Worm (Caenorhabditis elegans): ENCODE data around the gene idpp-4.

The idpp-4 gene

DNA sequence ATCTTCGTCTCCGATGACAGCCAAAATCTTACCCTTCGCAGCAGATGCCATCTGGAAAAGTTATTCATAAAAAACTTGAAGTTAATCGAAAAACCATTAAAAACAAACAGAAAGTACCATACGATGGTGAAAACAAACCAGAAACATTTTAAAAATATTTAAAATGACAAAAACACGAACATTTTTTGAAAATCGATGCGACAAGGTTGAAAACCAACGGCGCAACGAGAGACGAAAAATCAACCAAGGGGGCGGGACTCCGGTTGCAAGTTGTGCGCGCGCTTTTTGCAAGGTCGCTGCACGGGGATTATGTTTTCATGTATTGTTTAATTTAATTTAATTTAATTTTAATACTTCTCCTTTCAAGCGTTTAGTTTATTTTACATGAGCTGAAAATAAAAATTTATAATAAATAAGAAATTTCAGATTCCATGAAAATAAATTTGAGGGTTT, 17.6 kb upstream of the idpp-4 start, which contains the start of gene vha-9:
Gene vha-9 (minus strand): TSS at position 51 of the 453 bp plus-strand sequence.
- TF ChIP-seq ztf-16 (tag; optimal IDR thresholded peaks at IDR 0.05) = peak; percentile 7
- TF ChIP-seq ceh-45 (GFP tag; IDR thresholded peaks at IDR 0.05) = no peak
- no peak for TF ChIP-seq elt-2 (tag; optimal IDR thresholded peaks at IDR 0.05)
- TF ChIP-seq npax-4 (tag; optimal IDR thresholded peaks at IDR 0.05) = no peak
- TF ChIP-seq Y22D7AL.16 (tag; optimal IDR thresholded peaks at IDR 0.05) = no peak
- peak; percentile 51 for TF ChIP-seq ceh-31 (tag; optimal IDR thresholded peaks at IDR 0.05)
- peak; percentile 17 for TF ChIP-seq ceh-2 (tag; optimal IDR thresholded peaks at IDR 0.05)
- peak; percentile 25 for TF ChIP-seq gmeb-2 (tag; optimal IDR thresholded peaks at IDR 0.05)
- TF ChIP-seq che-1 (tag; optimal IDR thresholded peaks at IDR 0.05) = no peak
- no peak for TF ChIP-seq pat-9 (tag; optimal IDR thresholded peaks at IDR 0.05)
- TF ChIP-seq ceh-48 (tag; optimal IDR thresholded peaks at IDR 0.05) = peak; percentile 31
- TF ChIP-seq lin-11 (tag; optimal IDR thresholded peaks at IDR 0.05) = peak; percentile 22
- TF ChIP-seq pax-1 (tag; optimal IDR thresholded peaks at IDR 0.05) = peak; percentile 12
- TF ChIP-seq unc-42 (tag; optimal IDR thresholded peaks at IDR 0.05) = peak; percentile 78
- TF ChIP-seq ref-2 (tag; optimal IDR thresholded peaks at IDR 0.05) = no peak
- TF ChIP-seq sox-2 (GFP tag; IDR thresholded peaks at IDR 0.05) = no peak
- peak; percentile 51 for TF ChIP-seq nfya-1 (tag; optimal IDR thresholded peaks at IDR 0.05)
- TF ChIP-seq pha-2 (tag; optimal IDR thresholded peaks at IDR 0.05) = no peak
- TF ChIP-seq hlh-15 (tag; optimal IDR thresholded peaks at IDR 0.05) = no peak
- peak; percentile 51 for TF ChIP-seq ceh-14 (tag; optimal IDR thresholded peaks at IDR 0.05)
- peak; percentile 2 for TF ChIP-seq unc-86 (tag; optimal IDR thresholded peaks at IDR 0.05)
- TF ChIP-seq fax-1 (tag; optimal IDR thresholded peaks at IDR 0.05) = peak; percentile 5
- TF ChIP-seq sdc-2 (tag; optimal IDR thresholded peaks at IDR 0.05) = no peak

DNA sequence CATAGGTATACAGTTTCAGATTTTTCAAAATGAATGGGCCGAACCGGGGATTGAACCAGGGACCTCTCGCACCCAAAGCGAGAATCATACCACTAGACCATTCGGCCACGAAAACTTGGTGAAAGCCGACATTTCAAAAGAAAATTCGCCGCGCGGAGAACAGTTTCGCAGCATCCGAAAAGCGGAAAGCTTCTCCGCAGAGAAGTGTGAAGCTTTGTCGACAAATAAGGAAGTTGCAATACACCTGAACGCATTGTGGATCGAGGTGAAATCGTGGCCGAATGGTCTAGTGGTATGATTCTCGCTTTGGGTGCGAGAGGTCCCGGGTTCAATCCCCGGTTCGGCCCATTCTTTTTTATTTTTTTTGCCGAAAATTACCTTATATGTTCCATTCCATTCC, 16.5 kb upstream of the idpp-4 start:
- TF ChIP-seq gmeb-2 (tag; optimal IDR thresholded peaks at IDR 0.05) = peak; percentile 5
- TF ChIP-seq ceh-45 (GFP tag; IDR thresholded peaks at IDR 0.05) = 0 out of 2 replicates have a peak, but pooled peaks have one; percentile 8

DNA sequence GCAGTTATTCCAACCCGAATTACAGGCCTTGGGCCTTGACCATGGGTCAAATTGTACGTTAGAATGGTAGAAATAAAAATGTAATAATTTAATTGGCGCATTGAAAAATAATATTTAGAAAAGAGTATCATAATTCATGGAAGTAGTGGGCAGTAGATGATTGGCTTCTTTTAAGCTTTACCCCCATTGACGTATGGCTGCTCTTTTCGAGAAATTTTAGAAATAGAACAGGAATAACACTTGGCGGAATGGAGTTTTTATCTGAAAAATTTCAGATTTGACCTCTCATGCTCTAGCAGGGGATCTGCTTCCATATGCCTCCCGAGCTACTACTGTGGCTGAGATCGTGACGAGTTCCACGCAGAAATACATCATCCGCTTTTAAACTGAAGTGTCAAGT, 12.5 kb upstream of the idpp-4 start, which contains the start of gene gcy-4:
Gene gcy-4 (minus strand): TSS at position 101 of the 400 bp plus-strand sequence.
- TF ChIP-seq ceh-34 (tag; optimal IDR thresholded peaks at IDR 0.05) = no peak
- TF ChIP-seq fkh-6 (tag; optimal IDR thresholded peaks at IDR 0.05) = no peak
- no peak for TF ChIP-seq unc-3 (GFP tag; conservative IDR thresholded peaks at IDR 0.05)
- no peak for TF ChIP-seq unc-3 (tag; optimal IDR thresholded peaks at IDR 0.05)
- TF ChIP-seq hlh-13 (GFP tag; optimal IDR thresholded peaks at IDR 0.05) = no peak
- TF ChIP-seq ceh-45 (GFP tag; IDR thresholded peaks at IDR 0.05) = no peak
- no peak for TF ChIP-seq sdc-2 (tag; optimal IDR thresholded peaks at IDR 0.05)
- no peak for TF ChIP-seq elt-2 (tag; optimal IDR thresholded peaks at IDR 0.05)
- TF ChIP-seq pqm-1 (tag; optimal IDR thresholded peaks at IDR 0.05) = no peak
- no peak for TF ChIP-seq dmd-4 (tag; optimal IDR thresholded peaks at IDR 0.05; ENCODE audit: borderline replicate concordance)
- TF ChIP-seq gmeb-2 (tag; optimal IDR thresholded peaks at IDR 0.05) = no peak
- TF ChIP-seq hlh-8 (tag; optimal IDR thresholded peaks at IDR 0.05) = no peak
- no peak for TF ChIP-seq sox-2 (GFP tag; IDR thresholded peaks at IDR 0.05)
- TF ChIP-seq madf-2 (tag; optimal IDR thresholded peaks at IDR 0.05) = no peak
- TF ChIP-seq ceh-48 (tag; optimal IDR thresholded peaks at IDR 0.05) = no peak
- no peak for TF ChIP-seq syd-9 (tag; optimal IDR thresholded peaks at IDR 0.05)
- TF ChIP-seq zip-5 (tag; optimal IDR thresholded peaks at IDR 0.05) = no peak
- no peak for TF ChIP-seq ttx-3 (tag; optimal IDR thresholded peaks at IDR 0.05)
- TF ChIP-seq hlh-6 (tag; optimal IDR thresholded peaks at IDR 0.05) = no peak
- TF ChIP-seq ceh-18 (tag; optimal IDR thresholded peaks at IDR 0.05) = no peak

DNA sequence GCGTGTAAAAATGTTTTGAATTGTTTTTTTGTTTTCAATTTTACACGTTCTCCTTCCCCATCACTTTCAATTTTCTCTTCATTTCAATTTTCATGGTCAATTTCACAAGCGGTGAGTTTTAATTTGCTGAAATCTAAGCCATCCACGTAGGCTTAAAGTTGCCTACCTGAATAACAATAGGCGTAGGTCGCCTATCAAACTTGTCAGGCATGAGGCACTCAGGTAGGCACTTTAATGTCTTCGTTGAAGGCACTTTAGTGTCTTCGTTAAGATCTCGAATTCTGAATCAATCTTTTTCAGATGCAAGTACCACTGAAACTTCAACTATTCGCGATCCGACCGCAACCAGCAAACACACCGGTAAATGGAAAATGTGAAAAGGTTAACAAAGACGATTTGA, 11.9 kb upstream of the idpp-4 start, which contains the start of gene ZK970.8:
Gene ZK970.8 (plus strand): TSS at position 301 of the 400 bp plus-strand sequence.
- TF ChIP-seq pax-1 (tag; optimal IDR thresholded peaks at IDR 0.05) (no peak), eyg-1 (tag; optimal IDR thresholded peaks at IDR 0.05) (no peak), madf-2 (tag; optimal IDR thresholded peaks at IDR 0.05) (no peak), unc-55 (GFP tag; optimal IDR thresholded peaks at IDR 0.05) (no peak), npax-4 (tag; optimal IDR thresholded peaks at IDR 0.05) (no peak), ceh-48 (tag; optimal IDR thresholded peaks at IDR 0.05) (no peak), tbx-7 (tag; optimal IDR thresholded peaks at IDR 0.05) (no peak), sdc-2 (tag; optimal IDR thresholded peaks at IDR 0.05) (no peak), nhr-11 (tag; optimal IDR thresholded peaks at IDR 0.05) (no peak), ceh-45 (GFP tag; IDR thresholded peaks at IDR 0.05) (no peak), tbx-2 (tag; optimal IDR thresholded peaks at IDR 0.05) (no peak), ama-1 (optimal IDR thresholded peaks at IDR 0.05) (no peak), pros-1 (tag; optimal IDR thresholded peaks at IDR 0.05) (no peak), ceh-30 (tag; optimal IDR thresholded peaks at IDR 0.05) (no peak), hlh-13 (GFP tag; optimal IDR thresholded peaks at IDR 0.05) (no peak), Y22D7AL.16 (tag; optimal IDR thresholded peaks at IDR 0.05) (no peak)

All from whole organism, late embryonic.